Fruit fly (Drosophila melanogaster): Measurements from ENCODE around the gene CTCF.

Gene CTCF

DNA sequence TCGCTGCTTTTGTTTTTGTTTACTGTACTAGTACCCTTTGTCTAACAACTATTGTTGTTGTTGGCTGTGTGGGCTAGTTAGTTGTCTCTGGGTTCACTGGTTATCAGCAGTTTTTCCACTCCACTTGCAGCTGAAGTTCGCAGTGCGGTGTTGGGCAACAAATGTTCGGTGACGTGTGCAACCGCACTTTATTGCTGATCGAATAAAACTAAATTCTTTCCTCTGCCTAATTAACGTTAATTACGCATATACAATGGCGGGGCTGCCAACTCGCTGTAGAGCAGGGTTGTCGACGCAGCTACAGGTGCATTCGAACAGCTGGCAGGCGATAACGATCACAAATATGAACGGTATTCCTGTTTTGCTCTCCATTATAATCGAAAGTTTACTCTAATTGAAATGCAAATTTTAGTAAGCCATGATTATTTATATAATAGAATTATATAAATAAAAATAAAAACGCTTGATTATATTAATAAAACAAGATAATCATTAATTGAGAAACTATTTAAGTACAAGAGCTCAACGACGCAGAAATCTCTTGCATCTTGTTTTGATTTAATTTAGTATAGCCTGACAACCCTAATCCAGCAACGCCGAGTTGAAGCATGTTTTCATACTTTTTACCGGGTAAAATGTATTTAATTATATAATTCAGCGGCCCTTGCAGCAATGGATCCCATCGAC is 27.8 kb downstream of the CTCF start, which contains the start of the genes mrva, CG42307 and mus312 (continued):
- TF ChIP-seq eve (GFP tag; optimal IDR thresholded peaks at IDR 0.05) (no peak), vfl (GFP tag; optimal IDR thresholded peaks at IDR 0.05) (peak; percentile 41), Doc3 (GFP tag; IDR thresholded peaks at IDR 0.05; ENCODE audit: partially characterized antibody) (no peak), CG7987 (GFP tag; optimal IDR thresholded peaks at IDR 0.05) (peak; percentile 31), CG1024 (GFP tag; IDR thresholded peaks at IDR 0.05) (no peak), her (GFP tag; optimal IDR thresholded peaks at IDR 0.05) (peak; percentile 34), Kr (GFP tag; optimal IDR thresholded peaks at IDR 0.05) (no peak), CG10565 (GFP tag; optimal IDR thresholded peaks at IDR 0.05) (no peak), bbx (GFP tag; IDR thresholded peaks at IDR 0.05; ENCODE audit: partially characterized antibody) (peak; percentile 55; the same call in 1 of the 2 replicates), otp (GFP tag; IDR thresholded peaks at IDR 0.05) (peak; percentile 82), exex (tag; optimal IDR thresholded peaks at IDR 0.05) (peak; percentile 93), CG30403 (GFP tag; optimal IDR thresholded peaks at IDR 0.05) (peak; percentile 84), ham (GFP tag; IDR thresholded peaks at IDR 0.05) (no peak), CG5180 (GFP tag; optimal IDR thresholded peaks at IDR 0.05) (no peak), psq (GFP tag; optimal IDR thresholded peaks at IDR 0.05) (peak; percentile 68), sob (GFP tag; IDR thresholded peaks at IDR 0.05) (peak; percentile 82)

DNA sequence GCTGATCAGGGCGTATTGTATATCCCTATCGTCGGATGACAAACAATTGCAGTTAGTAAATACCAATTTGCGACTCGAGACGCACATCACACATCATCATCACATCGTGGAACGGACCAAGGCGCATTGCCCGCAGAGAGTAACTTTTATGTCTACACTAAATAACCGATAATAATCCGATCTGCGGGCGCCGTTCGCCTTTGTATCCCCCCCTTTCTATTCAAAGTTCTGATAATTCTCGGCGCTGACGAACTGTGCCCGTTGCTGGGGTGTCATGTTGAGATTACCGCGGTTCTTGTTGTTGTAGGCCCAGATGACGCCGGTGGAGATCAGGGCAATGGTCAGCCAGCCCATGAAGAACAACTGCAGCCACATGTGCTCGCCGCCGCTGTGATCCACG is 29.8 kb downstream of the CTCF start:
- peak; percentile 15 for TF ChIP-seq Med (GFP tag)
- TF ChIP-seq dysf (GFP tag; IDR thresholded peaks at IDR 0.05) = no peak
- TF ChIP-seq gcm (GFP tag; optimal IDR thresholded peaks at IDR 0.05) = peak; percentile 83

DNA sequence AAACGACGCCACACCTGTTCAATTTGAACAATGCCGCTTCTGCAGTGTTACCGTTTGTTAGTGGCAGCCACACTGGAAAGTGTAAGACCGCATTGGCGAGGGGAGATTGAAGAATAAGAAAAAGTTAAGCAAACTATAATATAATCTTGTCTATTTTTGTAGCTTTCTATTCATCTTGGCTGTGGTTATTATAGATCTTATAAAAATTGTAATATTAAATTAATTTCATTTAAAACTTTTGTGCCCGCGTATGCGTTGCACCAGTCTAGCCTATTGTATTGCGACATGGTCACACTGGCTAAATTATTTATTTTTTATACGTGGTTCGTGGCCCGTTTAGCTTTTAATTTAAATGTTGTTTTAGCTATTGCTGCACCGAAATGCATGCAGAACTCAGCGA is 33.2 kb downstream of the CTCF start, which contains the start of the genes RhoGEF4 and Rint1:
Gene RhoGEF4 (minus strand): TSS at position 64 of the 400 bp plus-strand sequence.
Gene Rint1 (plus strand): TSS at position 272 of the 400 bp plus-strand sequence.
- TF ChIP-seq sug (tag; optimal IDR thresholded peaks at IDR 0.05) (peak; percentile 73), CrebB (tag; optimal IDR thresholded peaks at IDR 0.05) (no peak), lilli (GFP tag; optimal IDR thresholded peaks at IDR 0.05) (peak; percentile 82), CG9876 (GFP tag; optimal IDR thresholded peaks at IDR 0.05) (no peak), nerfin-1 (tag; optimal IDR thresholded peaks at IDR 0.05) (peak; percentile 28), E2f1 (GFP tag; IDR thresholded peaks at IDR 0.05) (peak; percentile 80), Lim3 (GFP tag; IDR thresholded peaks at IDR 0.05) (no peak), Bgb (GFP tag; IDR thresholded peaks at IDR 0.05; ENCODE audit: partially characterized antibody) (no peak), Med (GFP tag) (peak; percentile 90), tup (GFP tag; optimal IDR thresholded peaks at IDR 0.05) (peak; percentile 60), CG34224 (GFP tag; IDR thresholded peaks at IDR 0.05; ENCODE audit: partially characterized antibody) (no peak), CG12071 (GFP tag; optimal IDR thresholded peaks at IDR 0.05) (no peak), CG6654 (GFP tag; optimal IDR thresholded peaks at IDR 0.05) (no peak), org-1 (GFP tag; optimal IDR thresholded peaks at IDR 0.05) (no peak), CG7357 (GFP tag; IDR thresholded peaks at IDR 0.05) (peak; percentile 50; the same call in 1 of the 3 replicates), CG18764 (GFP tag; optimal IDR thresholded peaks at IDR 0.05) (peak; percentile 49), slou (GFP tag; optimal IDR thresholded peaks at IDR 0.05) (peak; percentile 31), vvl (GFP tag; IDR thresholded peaks at IDR 0.05) (peak; percentile 82), sr (GFP tag; IDR thresholded peaks at IDR 0.05) (no peak), CG5180 (GFP tag; optimal IDR thresholded peaks at IDR 0.05) (no peak), CG12299 (tag; optimal IDR thresholded peaks at IDR 0.05) (no peak), Rx (GFP tag; IDR thresholded peaks at IDR 0.05) (peak; percentile 64), CG8388 (GFP tag; optimal IDR thresholded peaks at IDR 0.05) (peak; percentile 62), Hr3 (GFP tag; optimal IDR thresholded peaks at IDR 0.05) (peak; percentile 81), salm (tag; optimal IDR thresholded peaks at IDR 0.05) (no peak), GATAe (GFP tag; conservative IDR thresholded peaks at IDR 0.05) (no peak), p53 (GFP tag; optimal IDR thresholded peaks at IDR 0.05) (no peak), da (GFP tag; optimal IDR thresholded peaks at IDR 0.05) (peak; percentile 20), CG11723 (GFP tag; optimal IDR thresholded peaks at IDR 0.05) (no peak), Dbx (GFP tag; IDR thresholded peaks at IDR 0.05) (peak; percentile 81; the same call in 2 of the 3 replicates), sens (GFP tag) (peak; percentile 87)
